Fruit fly (Drosophila melanogaster): Measurements from ENCODE around the gene CG33158.

- TF ChIP-seq usp (GFP tag; optimal IDR thresholded peaks at IDR 0.05) (no peak), EcR (GFP tag; optimal IDR thresholded peaks at IDR 0.05) (no peak), Dll (optimal IDR thresholded peaks at IDR 0.05) (no peak), pan (optimal IDR thresholded peaks at IDR 0.05) (no peak), psq (optimal IDR thresholded peaks at IDR 0.05) (no peak)
Measured at dm6 chr3L:16419059-16419773, at the start of gene CG33158, which contains the start of gene TyrRS.

Measured in whole organism.